Fruit fly (Drosophila melanogaster): ENCODE data around the gene ND-B14.5A.

ND-B14.5A gene

dm6 chrX:2170424-2170823 is 1.9 kb upstream of the ND-B14.5A start:
- no peak for TF ChIP-seq CG4496 (GFP tag; IDR thresholded peaks at IDR 0.05)
- TF ChIP-seq CG34367 (tag; optimal IDR thresholded peaks at IDR 0.05) = no peak
- no peak for TF ChIP-seq CG13204 (GFP tag; optimal IDR thresholded peaks at IDR 0.05)
- no peak for TF ChIP-seq CG32121 (GFP tag; IDR thresholded peaks at IDR 0.05)
- no peak for TF ChIP-seq Snoo (tag; optimal IDR thresholded peaks at IDR 0.05)
- TF ChIP-seq CG17806 (tag; optimal IDR thresholded peaks at IDR 0.05) = no peak
- TF ChIP-seq CG14655 (GFP tag; optimal IDR thresholded peaks at IDR 0.05) = no peak
- TF ChIP-seq Pif1B (GFP tag; optimal IDR thresholded peaks at IDR 0.05) = no peak
- TF ChIP-seq rn (GFP tag; IDR thresholded peaks at IDR 0.05) = no peak
- no peak for TF ChIP-seq fd96Ca (GFP tag; IDR thresholded peaks at IDR 0.05)
- TF ChIP-seq EcR (GFP tag; optimal IDR thresholded peaks at IDR 0.05) = no peak
- no peak for TF ChIP-seq CG8159 (tag; optimal IDR thresholded peaks at IDR 0.05)
- TF ChIP-seq Ets98B (GFP tag; IDR thresholded peaks at IDR 0.05) = no peak
- no peak for TF ChIP-seq Pif1A (GFP tag; optimal IDR thresholded peaks at IDR 0.05)
- no peak for TF ChIP-seq D1 (tag; optimal IDR thresholded peaks at IDR 0.05)
- TF ChIP-seq CG8301 (tag; optimal IDR thresholded peaks at IDR 0.05) = no peak

dm6 chrX:2175265-2175795 is 3.0 kb downstream of the ND-B14.5A start, which contains the start of gene Cyp4d14:
Gene Cyp4d14 (minus strand): TSS chrX:2175315.
- TF ChIP-seq CG8301 (tag; optimal IDR thresholded peaks at IDR 0.05) = no peak
- no peak for TF ChIP-seq CG4496 (GFP tag; IDR thresholded peaks at IDR 0.05)
- TF ChIP-seq Ets98B (GFP tag; IDR thresholded peaks at IDR 0.05) = no peak
- TF ChIP-seq CG14655 (GFP tag; optimal IDR thresholded peaks at IDR 0.05) = no peak
- TF ChIP-seq CG13204 (GFP tag; optimal IDR thresholded peaks at IDR 0.05) = no peak
- no peak for TF ChIP-seq CG12605 (GFP tag; IDR thresholded peaks at IDR 0.05)
- no peak for TF ChIP-seq CG9948 (tag; optimal IDR thresholded peaks at IDR 0.05)
- no peak for TF ChIP-seq rn (GFP tag; IDR thresholded peaks at IDR 0.05)
- no peak for TF ChIP-seq Pif1B (GFP tag; optimal IDR thresholded peaks at IDR 0.05)
- no peak for TF ChIP-seq CG17806 (tag; optimal IDR thresholded peaks at IDR 0.05)
- TF ChIP-seq CG32121 (GFP tag; IDR thresholded peaks at IDR 0.05) = no peak
- TF ChIP-seq gl (tag; optimal IDR thresholded peaks at IDR 0.05) = no peak
- TF ChIP-seq fd96Ca (GFP tag; IDR thresholded peaks at IDR 0.05) = no peak
- TF ChIP-seq Pif1A (GFP tag; optimal IDR thresholded peaks at IDR 0.05) = no peak
- TF ChIP-seq CG10348 (GFP tag; IDR thresholded peaks at IDR 0.05) = no peak
- TF ChIP-seq CG34367 (tag; optimal IDR thresholded peaks at IDR 0.05) = no peak
- TF ChIP-seq CG15710 (tag; optimal IDR thresholded peaks at IDR 0.05) = no peak

dm6 chrX:2175956-2176469 is 3.7 kb downstream of the ND-B14.5A start, which contains the start of gene Cyp4d2:
Gene Cyp4d2 (plus strand): TSS chrX:2176006.
- TF ChIP-seq fd96Ca (GFP tag; IDR thresholded peaks at IDR 0.05) (no peak), CG17806 (tag; optimal IDR thresholded peaks at IDR 0.05) (no peak), CG8159 (tag; optimal IDR thresholded peaks at IDR 0.05) (no peak), CG13204 (GFP tag; optimal IDR thresholded peaks at IDR 0.05) (no peak), CG15710 (tag; optimal IDR thresholded peaks at IDR 0.05) (no peak), Snoo (tag; optimal IDR thresholded peaks at IDR 0.05) (no peak), Pif1B (GFP tag; optimal IDR thresholded peaks at IDR 0.05) (no peak), CG8301 (tag; optimal IDR thresholded peaks at IDR 0.05) (no peak), D1 (tag; optimal IDR thresholded peaks at IDR 0.05) (no peak), Pif1A (GFP tag; optimal IDR thresholded peaks at IDR 0.05) (no peak), EcR (GFP tag; optimal IDR thresholded peaks at IDR 0.05) (no peak), CG12605 (GFP tag; IDR thresholded peaks at IDR 0.05) (no peak), CG14655 (GFP tag; optimal IDR thresholded peaks at IDR 0.05) (no peak), gl (tag; optimal IDR thresholded peaks at IDR 0.05) (no peak), Ets98B (GFP tag; IDR thresholded peaks at IDR 0.05) (no peak), CG10348 (GFP tag; IDR thresholded peaks at IDR 0.05) (no peak), rn (GFP tag; IDR thresholded peaks at IDR 0.05) (no peak), CG32121 (GFP tag; IDR thresholded peaks at IDR 0.05) (no peak)

- TF ChIP-seq CG13204 (GFP tag; optimal IDR thresholded peaks at IDR 0.05) (no peak), CG4496 (GFP tag; IDR thresholded peaks at IDR 0.05) (no peak), CG12605 (GFP tag; IDR thresholded peaks at IDR 0.05) (no peak), Ets98B (GFP tag; IDR thresholded peaks at IDR 0.05) (no peak), Snoo (tag; optimal IDR thresholded peaks at IDR 0.05) (no peak), CG10348 (GFP tag; IDR thresholded peaks at IDR 0.05) (no peak), CG15710 (tag; optimal IDR thresholded peaks at IDR 0.05) (no peak), CG32121 (GFP tag; IDR thresholded peaks at IDR 0.05) (no peak), EcR (GFP tag; optimal IDR thresholded peaks at IDR 0.05) (no peak), CG14655 (GFP tag; optimal IDR thresholded peaks at IDR 0.05) (no peak), CG17806 (tag; optimal IDR thresholded peaks at IDR 0.05) (no peak), D1 (tag; optimal IDR thresholded peaks at IDR 0.05) (no peak), fd96Ca (GFP tag; IDR thresholded peaks at IDR 0.05) (no peak), Pif1A (GFP tag; optimal IDR thresholded peaks at IDR 0.05) (no peak)
Observed at dm6 chrX:2178802-2179201, 6.5 kb downstream of the ND-B14.5A start, which contains the start of gene Cyp4ae1. Gene Cyp4ae1 (plus strand): TSS chrX:2179007.

dm6 chrX:2180750-2181261 is 8.5 kb downstream of the ND-B14.5A start, which contains the start of gene pn:
Gene pn (plus strand): TSS chrX:2181211.
- no peak for TF ChIP-seq fd96Ca (GFP tag; IDR thresholded peaks at IDR 0.05)
- TF ChIP-seq CG4496 (GFP tag; IDR thresholded peaks at IDR 0.05) = no peak
- TF ChIP-seq D1 (tag; optimal IDR thresholded peaks at IDR 0.05) = no peak
- no peak for TF ChIP-seq Pif1B (GFP tag; optimal IDR thresholded peaks at IDR 0.05)
- no peak for TF ChIP-seq rn (GFP tag; IDR thresholded peaks at IDR 0.05)
- TF ChIP-seq Ets98B (GFP tag; IDR thresholded peaks at IDR 0.05) = no peak
- no peak for TF ChIP-seq CG8159 (tag; optimal IDR thresholded peaks at IDR 0.05)

dm6 chrX:2184563-2184962 is 12.2 kb downstream of the ND-B14.5A start, which contains the start of the genes Nmd3 and CG17776:
Gene Nmd3 (minus strand): TSS chrX:2184668.
Gene CG17776 (plus strand): TSS chrX:2184725.
- no peak for TF ChIP-seq fd96Ca (GFP tag; IDR thresholded peaks at IDR 0.05)
- no peak for TF ChIP-seq Ets98B (GFP tag; IDR thresholded peaks at IDR 0.05)
- no peak for TF ChIP-seq CG13204 (GFP tag; optimal IDR thresholded peaks at IDR 0.05)
- TF ChIP-seq gl (tag; optimal IDR thresholded peaks at IDR 0.05) = no peak

Measured in whole organism, pupa.